Worm (Caenorhabditis elegans) whole organism, L2 larva: ENCODE data around the gene hlh-4.
A peak's percentile ranks its signal among the peaks of the same experiment; 100 is the strongest.

Experiments
- C34F6.9 ChIP-seq: fragments of 150-350 bp; optimal IDR thresholded peaks from 2 replicates; lab custom pipeline; 2014; ENCODE audit warnings: missing biosample characterization, missing genetic modification characterization
- F13H6.1 ChIP-seq: sonication (generic microtip); optimal IDR thresholded peaks from 2 replicates; lab custom pipeline; 2016; ENCODE audit warnings: missing genetic modification characterization, missing compliant biosample characterization
- R02D3.7 ChIP-seq: fragments of 150-350 bp; optimal IDR thresholded peaks from 2 replicates; lab custom pipeline; 2014; ENCODE audit warnings: missing biosample characterization, missing genetic modification characterization
- Y55F3AM.14 ChIP-seq: fragments of 200-800 bp; sonication (Bioruptor generic); optimal IDR thresholded peaks from 2 replicates; lab custom pipeline; 2018; ENCODE audit warnings: mild to moderate bottlenecking, missing genetic modification characterization, missing compliant biosample characterization
- ZK546.5 ChIP-seq: sonication (generic microtip); optimal IDR thresholded peaks from 2 replicates; lab custom pipeline; 2017; ENCODE audit warnings: missing biosample characterization, missing genetic modification characterization
- alr-1 ChIP-seq: fragments of 150-350 bp; optimal IDR thresholded peaks from 2 replicates; lab custom pipeline; 2014; ENCODE audit warnings: missing biosample characterization, missing genetic modification characterization
- ama-1 ChIP-seq: fragments of 150-350 bp; optimal IDR thresholded peaks from 2 replicates; lab custom pipeline; 2018; ENCODE audit warnings: inconsistent platforms
- blmp-1 ChIP-seq: sonication (generic microtip); optimal IDR thresholded peaks from 2 replicates; lab custom pipeline; 2017; ENCODE audit warnings: missing genetic modification characterization, mild to moderate bottlenecking, missing compliant biosample characterization, antibody characterized with exemption, moderate library complexity; ENCODE audit not compliant: insufficient read depth
- ceh-16 ChIP-seq: fragments of 150-350 bp; optimal IDR thresholded peaks from 2 replicates; lab custom pipeline; 2014; ENCODE audit warnings: missing biosample characterization, missing genetic modification characterization
- crh-2 ChIP-seq: sonication (generic microtip); optimal IDR thresholded peaks from 2 replicates; lab custom pipeline; 2017; ENCODE audit warnings: missing biosample characterization, missing genetic modification characterization
- dmd-4 ChIP-seq: sonication (generic microtip); optimal IDR thresholded peaks from 2 replicates; lab custom pipeline; 2017; ENCODE audit warnings: missing biosample characterization, missing genetic modification characterization
- elt-3 ChIP-seq: sonication (generic microtip); optimal IDR thresholded peaks from 2 replicates; lab custom pipeline; 2017; ENCODE audit warnings: missing biosample characterization, missing genetic modification characterization
- fos-1 ChIP-seq: fragments of 150-350 bp; optimal IDR thresholded peaks from 2 replicates; lab custom pipeline; 2014; ENCODE audit warnings: missing biosample characterization, missing genetic modification characterization
- gmeb-1 ChIP-seq: fragments of 150-350 bp; optimal IDR thresholded peaks from 2 replicates; lab custom pipeline; 2014; ENCODE audit warnings: missing biosample characterization, missing genetic modification characterization
- lin-13 ChIP-seq: fragments of 150-350 bp; optimal IDR thresholded peaks from 2 replicates; lab custom pipeline; 2014; ENCODE audit warnings: missing biosample characterization, missing genetic modification reagents, missing genetic modification characterization
- lin-39 ChIP-seq: fragments of 150-350 bp; optimal IDR thresholded peaks from 2 replicates; lab custom pipeline; 2014; ENCODE audit warnings: missing biosample characterization, missing genetic modification reagents, missing genetic modification characterization
- lsy-2 ChIP-seq, 2 experiments: fragments of 150-350 bp in 1 of 2; sonication (generic microtip) in 1 of 2; optimal IDR thresholded peaks; 2 replicates each; lab custom pipeline; 2014 to 2017; ENCODE audit warnings: missing biosample characterization in 2 of 2, missing genetic modification characterization in 2 of 2
- mab-5 ChIP-seq: fragments of 150-350 bp; optimal IDR thresholded peaks from 2 replicates; lab custom pipeline; 2014; ENCODE audit warnings: missing biosample characterization, missing genetic modification characterization
- mbf-1 ChIP-seq: sonication (generic microtip); optimal IDR thresholded peaks from 2 replicates; lab custom pipeline; 2017; ENCODE audit warnings: missing biosample characterization, missing genetic modification characterization
- nhr-10 ChIP-seq: sonication (generic microtip); optimal IDR thresholded peaks from 2 replicates; lab custom pipeline; 2017; ENCODE audit warnings: missing biosample characterization, missing genetic modification characterization
- nhr-11 ChIP-seq: fragments of 150-350 bp; optimal IDR thresholded peaks from 2 replicates; lab custom pipeline; 2014; ENCODE audit warnings: missing biosample characterization, missing genetic modification characterization
- nhr-129 ChIP-seq: fragments of 150-350 bp; optimal IDR thresholded peaks from 2 replicates; lab custom pipeline; 2014; ENCODE audit warnings: missing biosample characterization, missing genetic modification characterization
- nhr-21 ChIP-seq: fragments of 150-350 bp; optimal IDR thresholded peaks from 2 replicates; lab custom pipeline; 2014; ENCODE audit warnings: missing biosample characterization, missing genetic modification characterization
- nhr-23 ChIP-seq: fragments of 150-350 bp; optimal IDR thresholded peaks from 2 replicates; lab custom pipeline; 2014; ENCODE audit warnings: missing biosample characterization, missing genetic modification reagents, missing genetic modification characterization
- nhr-25 ChIP-seq: fragments of 150-350 bp; sonication (generic microtip); optimal IDR thresholded peaks from 3 replicates; lab custom pipeline; 2014; ENCODE audit warnings: missing biosample characterization, missing genetic modification characterization
- nhr-77 ChIP-seq: fragments of 150-350 bp; optimal IDR thresholded peaks from 2 replicates; lab custom pipeline; 2014; ENCODE audit warnings: missing biosample characterization, missing genetic modification characterization
- peb-1 ChIP-seq: fragments of 150-350 bp; optimal IDR thresholded peaks from 2 replicates; lab custom pipeline; 2014; ENCODE audit warnings: missing biosample characterization, missing genetic modification characterization
- sem-4 ChIP-seq: fragments of 150-350 bp; optimal IDR thresholded peaks from 2 replicates; lab custom pipeline; 2014; ENCODE audit warnings: missing biosample characterization, missing genetic modification reagents, missing genetic modification characterization
- skn-1 ChIP-seq: sonication (generic microtip); optimal IDR thresholded peaks from 2 replicates; lab custom pipeline; 2017; ENCODE audit warnings: missing biosample characterization, missing genetic modification characterization
- sma-3 ChIP-seq: sonication (generic microtip); optimal IDR thresholded peaks from 2 replicates; lab custom pipeline; 2016; ENCODE audit warnings: missing genetic modification reagents, missing genetic modification characterization, missing compliant biosample characterization
- sma-9 ChIP-seq, 2 experiments: fragments of 150-350 bp in 1 of 2; sonication (generic microtip) in 1 of 2; optimal IDR thresholded peaks; 2 replicates each; lab custom pipeline; 2014 to 2016; ENCODE audit warnings: missing genetic modification characterization in 2 of 2, mild to moderate bottlenecking in 1 of 2, missing biosample characterization in 1 of 2, missing compliant biosample characterization in 1 of 2, missing genetic modification reagents in 1 of 2, moderate library complexity in 1 of 2
- unc-39 ChIP-seq: fragments of 150-350 bp; optimal IDR thresholded peaks from 2 replicates; lab custom pipeline; 2014; ENCODE audit warnings: missing biosample characterization, missing genetic modification characterization
- zag-1 ChIP-seq: fragments of 150-350 bp; optimal IDR thresholded peaks from 2 replicates; lab custom pipeline; 2014; ENCODE audit warnings: missing biosample characterization, missing genetic modification characterization
- ztf-1 ChIP-seq: fragments of 200-800 bp; sonication (Bioruptor generic); conservative IDR thresholded peaks from 2 replicates; pipeline ENCODE4 v1.3.6; 2022; ENCODE audit warnings: missing genetic modification characterization, missing compliant biosample characterization
- ztf-11 ChIP-seq: sonication (generic microtip); optimal IDR thresholded peaks from 2 replicates; lab custom pipeline; 2017; ENCODE audit warnings: missing biosample characterization, missing genetic modification characterization
- ztf-4 ChIP-seq: fragments of 150-350 bp; optimal IDR thresholded peaks from 2 replicates; lab custom pipeline; 2014; ENCODE audit warnings: missing biosample characterization, missing genetic modification characterization

hlh-4 gene

DNA sequence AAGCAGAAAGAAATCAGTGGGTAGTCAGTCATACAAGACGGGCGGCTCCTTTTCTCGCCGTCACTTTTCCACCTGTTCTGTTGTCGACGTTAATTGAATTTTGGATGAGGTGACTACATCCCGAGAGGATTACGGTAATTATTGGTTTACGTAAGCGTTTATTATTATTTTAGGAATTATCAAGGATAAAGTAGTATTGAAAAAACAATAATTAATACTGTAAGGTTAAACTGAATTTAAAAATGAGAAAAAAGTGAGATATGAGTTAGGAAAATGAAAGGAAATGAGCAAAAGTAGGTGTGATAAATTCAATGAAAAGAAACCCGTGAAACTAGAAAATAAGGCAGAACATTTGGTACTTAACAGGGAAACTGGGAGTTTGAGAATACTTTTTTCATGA, at the start of gene hlh-4:
hlh-4 (minus strand) TSS at position 101 of the 400 bp plus-strand sequence.
- no peak for TF ChIP-seq gmeb-1 (tag; lab: Kevin White, UChicago)
- TF ChIP-seq C34F6.9 (tag; lab: Kevin White, UChicago), result no peak
- no peak for TF ChIP-seq nhr-25 (tag; lab: Kevin White, UChicago)
- no peak for TF ChIP-seq mab-5 (tag; lab: Kevin White, UChicago)
- TF ChIP-seq sem-4, result no peak
- no peak for TF ChIP-seq ztf-1 (GFP tag; lab: Robert Waterston, UW)
- TF ChIP-seq ceh-16 (tag; lab: Kevin White, UChicago), result no peak
- TF ChIP-seq elt-3 (tag; lab: Kevin White, UChicago), result no peak
- no peak for TF ChIP-seq sma-3

DNA sequence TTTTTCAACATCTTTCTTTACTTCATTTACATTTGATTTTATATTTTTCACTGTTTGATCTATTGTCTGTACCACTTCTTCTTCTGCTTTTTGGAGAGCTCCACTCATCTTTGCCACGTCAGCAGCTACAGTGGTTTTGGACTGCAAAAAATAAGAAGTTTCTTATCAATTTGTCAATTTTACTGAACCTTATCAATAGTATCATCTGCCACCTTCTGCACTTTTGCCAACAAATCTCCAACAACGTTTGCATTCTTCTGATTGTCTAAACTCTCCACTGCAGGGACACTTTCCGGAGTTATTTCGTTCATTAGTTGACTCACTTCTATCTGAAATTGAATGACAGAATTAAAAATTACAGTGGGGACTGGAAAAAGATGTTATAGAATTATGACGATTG, 47.9 kb upstream of the hlh-4 start:
- TF ChIP-seq blmp-1 (tag; lab: Kevin White, UChicago) (no peak), crh-2 (peak; percentile 84), fos-1 (peak; percentile 95)

DNA sequence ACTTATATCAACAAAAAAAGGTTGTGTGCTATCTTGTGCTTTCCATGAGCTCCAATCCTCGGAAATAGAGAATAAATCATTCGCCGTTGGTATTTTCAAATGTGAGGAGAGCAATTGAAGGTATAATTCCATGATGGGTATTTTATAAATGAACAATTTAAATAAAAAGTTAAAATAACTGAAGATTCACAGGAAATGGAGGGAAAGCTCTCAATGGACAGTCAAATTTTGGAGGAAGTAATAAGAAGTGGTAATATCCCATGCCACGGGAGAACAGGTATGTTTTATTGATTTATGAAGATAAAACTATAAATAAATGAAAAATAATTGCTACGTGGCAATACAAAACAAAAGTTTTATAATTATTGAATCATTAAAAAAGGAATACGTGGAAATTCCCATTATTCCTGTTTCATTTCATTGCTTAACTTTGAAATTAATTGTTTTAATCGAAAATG, 44.3 kb upstream of the hlh-4 start:
- no peak for TF ChIP-seq peb-1
- no peak for TF ChIP-seq nhr-129 (tag; lab: Kevin White, UChicago)
- TF ChIP-seq lin-13, result peak; percentile 57
- peak; percentile 44 for TF ChIP-seq nhr-25 (tag; lab: Kevin White, UChicago)
- no peak for TF ChIP-seq nhr-23
- TF ChIP-seq ztf-1 (GFP tag; lab: Robert Waterston, UW), result no peak
- TF ChIP-seq ceh-16 (tag; lab: Kevin White, UChicago), result no peak
- TF ChIP-seq ZK546.5 (tag; lab: Kevin White, UChicago), result no peak
- TF ChIP-seq dmd-4 (tag; lab: Kevin White, UChicago), result no peak
- TF ChIP-seq gmeb-1 (tag; lab: Kevin White, UChicago), result peak; percentile 44
- TF ChIP-seq mab-5 (tag; lab: Kevin White, UChicago), result no peak
- no peak for TF ChIP-seq C34F6.9 (tag; lab: Kevin White, UChicago)
- TF ChIP-seq nhr-11 (tag; lab: Kevin White, UChicago), result no peak
- TF ChIP-seq R02D3.7, result no peak
- TF ChIP-seq nhr-77 (tag; lab: Kevin White, UChicago), result no peak
- no peak for TF ChIP-seq elt-3 (tag; lab: Kevin White, UChicago)
- no peak for TF ChIP-seq nhr-10 (tag; lab: Kevin White, UChicago)
- TF ChIP-seq ztf-11 (tag; lab: Kevin White, UChicago), result no peak
- TF ChIP-seq lin-39 (tag; lab: Kevin White, UChicago), result no peak
- TF ChIP-seq crh-2, result peak; percentile 45
- peak in 1 of 2 experiments; percentile 45 for TF ChIP-seq lsy-2 (tag; optimal IDR thresholded peaks at IDR 0.05; lab: Kevin White, UChicago)
- no peak for TF ChIP-seq ztf-4 (tag; lab: Kevin White, UChicago)
- TF ChIP-seq skn-1 (tag; lab: Kevin White, UChicago), result no peak
- TF ChIP-seq blmp-1 (tag; lab: Kevin White, UChicago), result no peak
- peak; percentile 25 for TF ChIP-seq sma-3
- no peak for TF ChIP-seq mbf-1 (tag; lab: Kevin White, UChicago)
- TF ChIP-seq F13H6.1 (tag; lab: Kevin White, UChicago), result no peak
- no peak for TF ChIP-seq unc-39 (tag; lab: Kevin White, UChicago)
- peak; percentile 27 for TF ChIP-seq sma-9 (GFP tag; optimal IDR thresholded peaks at IDR 0.05; lab: Kevin White, UChicago)
- TF ChIP-seq sma-9 (tag; optimal IDR thresholded peaks at IDR 0.05; lab: Kevin White, UChicago), result no peak
- peak; percentile 47 for TF ChIP-seq nhr-21
- no peak for TF ChIP-seq Y55F3AM.14 (GFP tag; lab: Kevin White, UChicago)
- TF ChIP-seq ama-1, result no peak
- TF ChIP-seq, all 48 proteins: peak for 8

DNA sequence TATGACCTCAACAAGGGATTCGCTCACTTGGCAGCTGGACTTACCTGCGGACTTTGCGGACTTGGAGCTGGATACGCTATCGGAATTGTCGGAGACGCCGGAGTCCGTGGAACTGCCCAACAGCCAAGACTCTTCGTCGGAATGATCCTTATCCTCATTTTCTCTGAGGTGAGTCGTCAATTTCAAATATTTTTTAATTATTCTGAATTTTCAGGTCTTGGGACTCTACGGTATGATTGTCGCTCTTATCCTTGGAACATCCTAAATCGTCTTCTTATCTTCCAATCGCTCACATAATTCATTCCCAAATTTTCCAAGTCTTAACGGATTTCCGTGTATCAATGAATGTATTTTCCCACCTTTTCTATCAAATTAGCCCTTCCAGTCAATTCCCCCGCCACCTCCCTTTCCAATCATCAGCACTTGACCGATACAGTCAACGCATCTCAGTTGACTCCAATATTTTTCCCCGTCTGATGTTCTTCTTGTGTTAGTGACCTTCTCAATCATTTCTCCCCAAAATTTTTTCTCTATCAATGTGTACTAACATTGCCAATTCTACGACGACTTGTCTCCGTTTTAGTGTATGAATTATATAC, 43.7 kb upstream of the hlh-4 start, which contains the start of gene R10E11.6:
R10E11.6 (plus strand) TSS at position 524 of the 599 bp plus-strand sequence.
- TF ChIP-seq zag-1 (tag; lab: Kevin White, UChicago), result no peak
- no peak for TF ChIP-seq nhr-25 (tag; lab: Kevin White, UChicago)
- no peak for TF ChIP-seq gmeb-1 (tag; lab: Kevin White, UChicago)
- TF ChIP-seq Y55F3AM.14 (GFP tag; lab: Kevin White, UChicago), result no peak
- no peak for TF ChIP-seq mbf-1 (tag; lab: Kevin White, UChicago)
- no peak for TF ChIP-seq alr-1 (tag; lab: Kevin White, UChicago)
- TF ChIP-seq mab-5 (tag; lab: Kevin White, UChicago), result no peak
- TF ChIP-seq nhr-77 (tag; lab: Kevin White, UChicago), result no peak
